Fruit fly (Drosophila melanogaster): ENCODE results near the gene CG13458.

DNA sequence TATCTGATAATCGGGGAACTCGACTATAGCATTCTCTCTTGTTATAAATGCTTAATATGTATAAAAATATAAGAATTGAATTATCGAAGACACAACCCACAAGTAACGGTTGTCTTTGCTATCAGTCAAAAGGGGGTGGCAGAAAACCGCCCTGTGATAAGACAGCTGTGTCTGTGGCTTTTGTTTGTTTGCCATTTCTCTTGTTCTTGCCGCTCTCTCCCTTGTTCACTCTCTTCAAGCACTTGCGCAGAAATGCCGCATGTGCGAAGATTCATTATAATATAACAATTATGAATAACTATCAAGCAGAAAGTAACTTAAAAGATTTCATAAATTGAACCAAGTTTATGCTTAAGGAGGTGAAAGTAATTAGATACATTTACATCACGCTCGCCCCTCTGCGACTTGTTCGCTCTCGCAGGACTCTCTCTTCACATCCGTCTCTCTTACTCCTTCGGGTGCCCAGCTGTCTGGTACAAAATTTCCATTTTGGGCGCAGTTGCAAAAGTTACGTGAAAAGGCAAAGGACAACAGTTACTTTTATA, 33.4 kb downstream of the CG13458 start, which contains the start of gene FucTA:
- TF ChIP-seq usp (GFP tag; optimal IDR thresholded peaks at IDR 0.05) (no peak), Dll (optimal IDR thresholded peaks at IDR 0.05) (no peak), psq (optimal IDR thresholded peaks at IDR 0.05) (no peak), CG8478 (optimal IDR thresholded peaks at IDR 0.05) (no peak)
